Fruit fly (Drosophila melanogaster): ENCODE data around the gene Sap-r.

The Sap-r gene

DNA sequence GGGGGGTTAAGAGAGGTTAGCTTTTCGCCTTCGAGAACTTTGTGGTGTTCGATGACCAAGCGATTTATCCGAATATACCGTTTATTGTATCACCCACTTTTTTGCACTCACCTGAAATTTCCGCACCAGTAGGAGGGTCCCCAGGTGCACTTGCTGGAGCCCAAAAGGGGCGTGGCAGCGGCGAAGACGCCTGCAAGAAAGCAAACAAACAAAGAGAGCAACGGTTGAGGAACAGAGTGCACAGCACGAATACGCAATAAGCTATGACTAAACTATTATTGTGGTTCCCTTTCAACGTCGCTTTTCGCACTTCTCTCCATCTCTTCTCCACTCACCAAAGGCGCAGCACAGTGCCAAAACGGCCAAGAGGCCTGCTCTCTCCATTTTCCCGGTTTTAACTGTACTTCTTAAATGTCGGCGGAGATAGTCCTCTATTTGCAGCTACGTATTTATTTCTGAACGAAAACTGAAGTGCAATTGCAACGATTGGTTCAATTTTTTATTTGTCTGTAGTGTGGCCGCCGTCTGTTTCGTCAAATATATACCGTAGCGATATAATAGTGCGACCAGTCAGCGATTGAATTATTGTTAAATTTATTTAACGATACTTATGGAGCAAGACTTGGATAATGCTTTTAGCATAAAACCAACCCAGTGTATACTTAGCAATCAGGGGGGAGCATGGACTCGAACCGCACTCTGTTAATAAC, at the start of gene Sap-r (continued):
- TF ChIP-seq CG12236 (GFP tag; optimal IDR thresholded peaks at IDR 0.05) (no peak), Antp (GFP tag; optimal IDR thresholded peaks at IDR 0.05) (no peak), CG10147 (GFP tag; optimal IDR thresholded peaks at IDR 0.05) (peak; percentile 23), croc (GFP tag; conservative IDR thresholded peaks at IDR 0.05) (no peak), CG17361 (GFP tag; IDR thresholded peaks at IDR 0.05) (0 out of 3 replicates have a peak, but pooled peaks have one; percentile 15), chif (GFP tag; optimal IDR thresholded peaks at IDR 0.05) (no peak), Hr39 (optimal IDR thresholded peaks at IDR 0.05) (no peak), eyg (GFP tag; optimal IDR thresholded peaks at IDR 0.05) (no peak), wor (GFP tag; IDR thresholded peaks at IDR 0.05) (no peak), Fer3 (tag; optimal IDR thresholded peaks at IDR 0.05) (no peak), BtbVII (GFP tag; optimal IDR thresholded peaks at IDR 0.05) (no peak), CG9932 (GFP tag; IDR thresholded peaks at IDR 0.05) (peak; percentile 49; the same call in 1 of the 2 replicates), CG1832 (GFP tag; optimal IDR thresholded peaks at IDR 0.05) (no peak), Nf-YA (GFP tag; IDR thresholded peaks at IDR 0.05) (no peak), jing (GFP tag; optimal IDR thresholded peaks at IDR 0.05) (no peak), gcm (GFP tag; optimal IDR thresholded peaks at IDR 0.05) (no peak), E2f2 (GFP tag; IDR thresholded peaks at IDR 0.05) (peak; percentile 38; the same call in 1 of the 2 replicates), Ptx1 (GFP tag; IDR thresholded peaks at IDR 0.05) (no peak), Sry-δ (GFP tag; optimal IDR thresholded peaks at IDR 0.05) (peak; percentile 77), CG3847 (GFP tag; IDR thresholded peaks at IDR 0.05) (peak; percentile 61), Hr3 (GFP tag; optimal IDR thresholded peaks at IDR 0.05) (no peak), stc (GFP tag; IDR thresholded peaks at IDR 0.05) (no peak), Scr (GFP tag; IDR thresholded peaks at IDR 0.05; ENCODE audit: partially characterized antibody) (peak; percentile 72), mam (GFP tag; optimal IDR thresholded peaks at IDR 0.05) (peak; percentile 5), sd (tag; optimal IDR thresholded peaks at IDR 0.05) (peak; percentile 6), CG2875 (GFP tag; optimal IDR thresholded peaks at IDR 0.05) (no peak), lab (GFP tag; optimal IDR thresholded peaks at IDR 0.05) (peak; percentile 35), CG17328 (GFP tag; IDR thresholded peaks at IDR 0.05) (no peak), CG2199 (GFP tag; IDR thresholded peaks at IDR 0.05) (no peak), her (GFP tag; optimal IDR thresholded peaks at IDR 0.05) (no peak), Ada2b (GFP tag; IDR thresholded peaks at IDR 0.05) (no peak), CHES-1-like (GFP tag; optimal IDR thresholded peaks at IDR 0.05) (peak; percentile 7), Dp (GFP tag; optimal IDR thresholded peaks at IDR 0.05) (peak; percentile 54), CG42726 (GFP tag; IDR thresholded peaks at IDR 0.05; ENCODE audit: partially characterized antibody) (peak; percentile 89), crol (GFP tag; IDR thresholded peaks at IDR 0.05) (no peak), Max (GFP tag; optimal IDR thresholded peaks at IDR 0.05) (no peak), sr (GFP tag; IDR thresholded peaks at IDR 0.05) (no peak), CG15696 (tag; optimal IDR thresholded peaks at IDR 0.05) (no peak), CG17359 (tag; optimal IDR thresholded peaks at IDR 0.05) (no peak), psq (GFP tag; optimal IDR thresholded peaks at IDR 0.05) (peak; percentile 69), Hsf (GFP tag; optimal IDR thresholded peaks at IDR 0.05) (peak; percentile 7), NFAT (GFP tag; IDR thresholded peaks at IDR 0.05) (peak; percentile 7; the same call in 1 of the 2 replicates), luna (GFP tag; optimal IDR thresholded peaks at IDR 0.05) (no peak), unc-4 (GFP tag; IDR thresholded peaks at IDR 0.05; ENCODE audit: partially characterized antibody) (peak; percentile 82), CG16779 (GFP tag; IDR thresholded peaks at IDR 0.05) (no peak), CG11696 (GFP tag; IDR thresholded peaks at IDR 0.05) (no peak), CG10654 (GFP tag; optimal IDR thresholded peaks at IDR 0.05) (no peak), CG10366 (GFP tag; IDR thresholded peaks at IDR 0.05) (no peak), Dip2 (GFP tag; IDR thresholded peaks at IDR 0.05) (no peak), p53 (GFP tag; optimal IDR thresholded peaks at IDR 0.05) (no peak), Taf1 (GFP tag; IDR thresholded peaks at IDR 0.05) (no peak)
